Worm (Caenorhabditis elegans) whole organism, L1 larva: Measurements from ENCODE around the gene F40G9.12.

ENCODE experiments used
- C34B4.2 ChIP-seq: sonication (generic microtip); optimal IDR thresholded peaks from 2 replicates; lab custom pipeline; 2017; ENCODE audit warnings: mild to moderate bottlenecking, missing genetic modification characterization, missing compliant biosample characterization
- Y116A8C.19 ChIP-seq: sonication (generic microtip); optimal IDR thresholded peaks from 2 replicates; lab custom pipeline; 2016; ENCODE audit warnings: missing compliant biosample characterization, missing genetic modification characterization, borderline replicate concordance
- aly-2 ChIP-seq: fragments of 150-350 bp; optimal IDR thresholded peaks from 2 replicates; lab custom pipeline; 2014; ENCODE audit warnings: missing biosample characterization, missing genetic modification characterization
- ceh-82 ChIP-seq, 3 experiments: fragments of 150-350 bp in 1 of 3; sonication (generic microtip) in 2 of 3; optimal IDR thresholded peaks; 2 replicates each; lab custom pipeline; 2014 to 2017; ENCODE audit warnings: missing biosample characterization in 3 of 3, missing genetic modification characterization in 3 of 3
- ceh-90 ChIP-seq: sonication (generic microtip); optimal IDR thresholded peaks from 2 replicates; lab custom pipeline; 2016; ENCODE audit warnings: missing genetic modification characterization, missing compliant biosample characterization
- efl-1 ChIP-seq, 4 experiments: fragments of 150-350 bp; optimal IDR thresholded peaks in 3 of 4; peaks in 1 of 4; 1 replicate in 1 of 4; 2 replicates in 3 of 4; lab custom pipeline; 2014; ENCODE audit warnings: missing biosample characterization in 2 of 4, missing genetic modification characterization in 2 of 4, missing genetic modification reagents in 2 of 4
- efl-3 ChIP-seq: fragments of 200-800 bp; sonication (Bioruptor generic); optimal IDR thresholded peaks from 2 replicates; lab custom pipeline; 2018; ENCODE audit warnings: mild to moderate bottlenecking, missing genetic modification characterization, missing compliant biosample characterization
- fkh-10 ChIP-seq: sonication (generic microtip); optimal IDR thresholded peaks from 2 replicates; lab custom pipeline; 2017; ENCODE audit warnings: missing biosample characterization, missing genetic modification reagents, missing genetic modification characterization
- hpl-2 ChIP-seq: fragments of 150-350 bp; optimal IDR thresholded peaks from 2 replicates; lab custom pipeline; 2014; ENCODE audit warnings: missing biosample characterization, missing genetic modification reagents, missing genetic modification characterization
- irx-1 ChIP-seq: sonication (generic microtip); optimal IDR thresholded peaks from 2 replicates; lab custom pipeline; 2016; ENCODE audit warnings: missing genetic modification characterization, missing compliant biosample characterization
- isw-1 ChIP-seq: fragments of 200-800 bp; sonication (Bioruptor generic); IDR thresholded peaks from 2 replicates; pipeline ENCODE4 v1.3.6; 2022; ENCODE audit warnings: missing genetic modification characterization, missing compliant biosample characterization
- jun-1 ChIP-seq: fragments of 150-350 bp; optimal IDR thresholded peaks from 2 replicates; lab custom pipeline; 2014; ENCODE audit warnings: missing biosample characterization, missing genetic modification reagents, missing genetic modification characterization
- mdl-1 ChIP-seq, 2 experiments: fragments of 150-350 bp; optimal IDR thresholded peaks; 2 replicates each; lab custom pipeline; 2014 to 2017; ENCODE audit warnings: missing biosample characterization in 2 of 2, missing genetic modification characterization in 2 of 2, inconsistent platforms in 1 of 2
- mef-2 ChIP-seq: fragments of 150-350 bp; optimal IDR thresholded peaks from 2 replicates; lab custom pipeline; 2014; ENCODE audit warnings: missing biosample characterization, missing genetic modification characterization
- mep-1 ChIP-seq: fragments of 150-350 bp; optimal IDR thresholded peaks from 2 replicates; lab custom pipeline; 2014; ENCODE audit warnings: missing biosample characterization, missing genetic modification characterization
- nhr-19 ChIP-seq: fragments of 200-800 bp; sonication (Bioruptor generic); conservative IDR thresholded peaks from 2 replicates; pipeline ENCODE4 v1.3.6; 2022; ENCODE audit warnings: missing genetic modification characterization, missing compliant biosample characterization
- nhr-20 ChIP-seq: sonication (generic microtip); optimal IDR thresholded peaks from 2 replicates; lab custom pipeline; 2016; ENCODE audit warnings: mild to moderate bottlenecking, missing genetic modification characterization, missing compliant biosample characterization
- nhr-237 ChIP-seq: fragments of 150-350 bp; optimal IDR thresholded peaks from 2 replicates; lab custom pipeline; 2014; ENCODE audit warnings: missing biosample characterization, missing genetic modification characterization
- nhr-28 ChIP-seq: fragments of 150-350 bp; optimal IDR thresholded peaks from 2 replicates; lab custom pipeline; 2014; ENCODE audit warnings: missing biosample characterization, missing genetic modification characterization
- nhr-47 ChIP-seq: sonication (generic microtip); optimal IDR thresholded peaks from 2 replicates; lab custom pipeline; 2016; ENCODE audit warnings: mild to moderate bottlenecking, missing genetic modification characterization, moderate library complexity, missing compliant biosample characterization
- nhr-77 ChIP-seq: fragments of 150-350 bp; optimal IDR thresholded peaks from 2 replicates; lab custom pipeline; 2014; ENCODE audit warnings: missing biosample characterization, missing genetic modification characterization
- nhr-84 ChIP-seq: sonication (generic microtip); optimal IDR thresholded peaks from 2 replicates; lab custom pipeline; 2017; ENCODE audit warnings: missing biosample characterization, missing genetic modification characterization
- nhr-90 ChIP-seq: sonication (generic microtip); optimal IDR thresholded peaks from 2 replicates; lab custom pipeline; 2016; ENCODE audit warnings: mild to moderate bottlenecking, missing genetic modification characterization, missing compliant biosample characterization; ENCODE audit not compliant: poor library complexity
- pag-3 ChIP-seq: sonication (generic microtip); optimal IDR thresholded peaks from 2 replicates; lab custom pipeline; 2017; ENCODE audit warnings: missing genetic modification characterization, mild to moderate bottlenecking, missing compliant biosample characterization, antibody characterized with exemption, borderline replicate concordance; ENCODE audit not compliant: insufficient read depth
- pqm-1 ChIP-seq: sonication (generic microtip); optimal IDR thresholded peaks from 3 replicates; lab custom pipeline; 2017; ENCODE audit warnings: missing biosample characterization, missing genetic modification characterization
- sox-4 ChIP-seq: sonication (generic microtip); optimal IDR thresholded peaks from 2 replicates; lab custom pipeline; 2016; ENCODE audit warnings: missing genetic modification characterization, missing compliant biosample characterization
- sptf-1 ChIP-seq: fragments of 150-350 bp; optimal IDR thresholded peaks from 2 replicates; lab custom pipeline; 2014; ENCODE audit warnings: missing biosample characterization, missing genetic modification characterization
- tbx-2 ChIP-seq: sonication (generic microtip); optimal IDR thresholded peaks from 2 replicates; lab custom pipeline; 2016; ENCODE audit warnings: missing genetic modification characterization, missing compliant biosample characterization
- unc-130 ChIP-seq: fragments of 150-350 bp; optimal IDR thresholded peaks from 2 replicates; lab custom pipeline; 2017; ENCODE audit warnings: missing biosample characterization, missing genetic modification characterization, inconsistent platforms
- unc-30 ChIP-seq: sonication (generic microtip); optimal IDR thresholded peaks from 2 replicates; lab custom pipeline; 2017; ENCODE audit warnings: missing biosample characterization, missing genetic modification characterization
- unc-86 ChIP-seq: sonication (generic microtip); optimal IDR thresholded peaks from 2 replicates; lab custom pipeline; 2016; ENCODE audit warnings: missing genetic modification characterization, missing compliant biosample characterization
- vab-15 ChIP-seq: sonication (generic microtip); optimal IDR thresholded peaks from 2 replicates; lab custom pipeline; 2017; ENCODE audit warnings: missing genotype, mild to moderate bottlenecking, missing genetic modification characterization, missing compliant biosample characterization
- xbp-1 ChIP-seq: sonication (generic microtip); optimal IDR thresholded peaks from 2 replicates; lab custom pipeline; 2016; ENCODE audit warnings: missing genetic modification characterization, missing compliant biosample characterization
- zag-1 ChIP-seq: fragments of 150-350 bp; optimal IDR thresholded peaks from 2 replicates; lab custom pipeline; 2014; ENCODE audit warnings: missing biosample characterization, missing genetic modification characterization
- ztf-11 ChIP-seq, 2 experiments: sonication (generic microtip); optimal IDR thresholded peaks; 2 replicates each; lab custom pipeline; 2016 to 2017; ENCODE audit warnings: missing genetic modification characterization in 2 of 2, missing biosample characterization in 1 of 2, missing compliant biosample characterization in 1 of 2

F40G9.12 gene

ce11 chrIII:165390-165789 lies 6.3 kb upstream of the F40G9.12 start, which contains the start of gene F40G9.7:
F40G9.7 (plus strand) TSS chrIII:165690.
- TF ChIP-seq vab-15 (tag; lab: Kevin White, UChicago) (no peak), nhr-84 (tag; lab: Kevin White, UChicago) (no peak), efl-3 (GFP tag; lab: Kevin White, UChicago) (no peak), nhr-90 (no peak), sptf-1 (tag; lab: Kevin White, UChicago) (no peak), efl-1 (optimal IDR thresholded peaks at IDR 0.05; lab: Kevin White, UChicago) (no peak), efl-1 (GFP tag; optimal IDR thresholded peaks at IDR 0.05 in 1 of 2; lab: Kevin White, UChicago) (no peak), irx-1 (tag; lab: Kevin White, UChicago) (no peak)

- no peak for TF ChIP-seq sptf-1 (tag; lab: Kevin White, UChicago)
- TF ChIP-seq Y116A8C.19 (tag; lab: Kevin White, UChicago) = no peak
- no peak for TF ChIP-seq nhr-19
- TF ChIP-seq tbx-2 (tag; lab: Kevin White, UChicago) = no peak
Measured at ce11 chrIII:169478-169877, 2.2 kb upstream of the F40G9.12 start, which contains the start of gene F40G9.18. F40G9.18 (minus strand) TSS chrIII:169578.

- TF ChIP-seq efl-1 (optimal IDR thresholded peaks at IDR 0.05; lab: Kevin White, UChicago) (no peak), efl-1 (GFP tag; optimal IDR thresholded peaks at IDR 0.05 in 1 of 2; lab: Kevin White, UChicago) (no peak), nhr-47 (tag; lab: Kevin White, UChicago) (no peak), hpl-2 (no peak), ztf-11 (tag; optimal IDR thresholded peaks at IDR 0.05; lab: Kevin White, UChicago) (no peak), mef-2 (tag; lab: Kevin White, UChicago) (no peak), unc-86 (tag; lab: Kevin White, UChicago) (no peak), sox-4 (no peak), nhr-90 (no peak), pqm-1 (tag; lab: Kevin White, UChicago) (no peak), ceh-90 (tag; lab: Kevin White, UChicago) (no peak), xbp-1 (tag; lab: Kevin White, UChicago) (no peak), mdl-1 (tag; optimal IDR thresholded peaks at IDR 0.05; lab: Kevin White, UChicago) (no peak), zag-1 (tag; lab: Kevin White, UChicago) (no peak), pag-3 (tag; lab: Kevin White, UChicago) (no peak), isw-1 (GFP tag; lab: Robert Waterston, UW) (no peak), fkh-10 (GFP tag; lab: Kevin White, UChicago) (no peak), C34B4.2 (tag; lab: Kevin White, UChicago) (no peak), nhr-28 (tag; lab: Kevin White, UChicago) (no peak)
- TF ChIP-seq, all 84 proteins: peak for 0
Measured at ce11 chrIII:173501-173900, 1.9 kb downstream of the F40G9.12 start, which contains the start of gene F40G9.19. F40G9.19 (plus strand) TSS chrIII:173801.

ce11 chrIII:175733-176132 lies 4.1 kb downstream of the F40G9.12 start, which contains the start of gene clec-148:
clec-148 (minus strand) TSS chrIII:175833.
- TF ChIP-seq aly-2 (no peak), nhr-20 (tag; lab: Kevin White, UChicago) (no peak), mep-1 (tag; lab: Kevin White, UChicago) (no peak), C34B4.2 (tag; lab: Kevin White, UChicago) (no peak), nhr-77 (tag; lab: Kevin White, UChicago) (no peak), ceh-82 (tag; optimal IDR thresholded peaks at IDR 0.05; lab: Kevin White, UChicago) (no peak), jun-1 (tag; lab: Kevin White, UChicago) (no peak), efl-1 (optimal IDR thresholded peaks at IDR 0.05; lab: Kevin White, UChicago) (no peak), efl-1 (GFP tag; optimal IDR thresholded peaks at IDR 0.05 in 1 of 2; lab: Kevin White, UChicago) (no peak), pqm-1 (tag; lab: Kevin White, UChicago) (no peak), isw-1 (GFP tag; lab: Robert Waterston, UW) (no peak), fkh-10 (GFP tag; lab: Kevin White, UChicago) (no peak), efl-3 (GFP tag; lab: Kevin White, UChicago) (no peak), unc-130 (tag; lab: Kevin White, UChicago) (no peak), unc-30 (tag; lab: Kevin White, UChicago) (no peak), nhr-237 (tag; lab: Kevin White, UChicago) (no peak)
